Fruit fly (Drosophila melanogaster): Measurements from ENCODE around the gene pasi1.

DNA sequence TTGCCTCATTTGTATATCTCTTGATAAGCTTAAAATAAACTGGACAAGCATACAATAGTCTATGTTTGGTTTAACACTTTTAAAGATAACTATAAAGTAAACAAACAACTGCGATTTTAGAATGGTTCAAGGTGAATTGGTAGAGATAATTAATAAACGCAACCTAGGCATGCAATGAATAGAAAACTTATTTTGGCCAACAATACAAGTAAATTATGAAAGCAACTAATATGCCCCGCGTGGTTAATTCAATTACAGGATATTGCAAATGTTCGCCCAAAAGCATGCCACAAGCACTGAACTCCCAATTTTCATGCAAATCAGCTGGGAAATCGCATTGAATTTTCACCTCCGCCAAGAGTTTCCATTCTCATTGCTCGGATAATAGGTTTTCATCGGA, 10.7 kb upstream of the pasi1 start:
- no peak for TF ChIP-seq CG14965 (GFP tag; optimal IDR thresholded peaks at IDR 0.05; ENCODE audit: borderline replicate concordance)
- TF ChIP-seq cas (GFP tag; IDR thresholded peaks at IDR 0.05): no peak
- no peak for TF ChIP-seq dmrt11E (tag; optimal IDR thresholded peaks at IDR 0.05)
- TF ChIP-seq tna (GFP tag; IDR thresholded peaks at IDR 0.05; ENCODE audit: partially characterized antibody): no peak
- no peak for TF ChIP-seq luna (GFP tag; optimal IDR thresholded peaks at IDR 0.05)
- TF ChIP-seq CG15601 (tag; optimal IDR thresholded peaks at IDR 0.05): no peak
- no peak for TF ChIP-seq CG15696 (tag; optimal IDR thresholded peaks at IDR 0.05)

Measured in whole organism, embryonic.